Fruit fly (Drosophila melanogaster): Measurements from ENCODE around the gene Efa6.

Efa6 gene

DNA sequence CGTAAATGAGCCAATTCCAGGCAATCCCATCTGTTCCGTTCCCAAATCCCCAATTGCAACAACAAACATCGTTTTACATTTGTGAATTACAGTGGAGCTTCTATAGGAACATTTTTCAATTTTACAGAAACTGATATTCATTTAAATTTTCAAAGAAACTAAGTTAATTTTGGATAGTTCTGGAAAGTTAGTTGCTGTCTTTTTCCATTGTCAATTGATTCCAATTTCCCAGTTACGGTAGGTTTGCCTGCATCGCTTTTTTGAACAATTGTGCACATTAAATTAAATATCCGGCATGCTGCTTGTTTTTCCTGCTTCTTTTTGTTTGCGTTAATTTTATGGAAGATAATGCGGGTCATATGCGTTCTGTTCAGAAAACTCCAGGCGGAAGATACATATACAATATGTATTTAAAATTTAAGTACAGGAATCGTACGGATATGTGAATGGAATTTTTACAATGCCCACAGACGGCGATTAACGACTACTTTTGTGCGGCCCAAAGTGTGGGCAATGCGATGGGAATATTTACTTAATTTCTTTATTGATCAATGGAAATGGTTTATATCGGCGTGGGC is 40.5 kb downstream of the Efa6 start (continued):
- TF ChIP-seq CG11902 (GFP tag; optimal IDR thresholded peaks at IDR 0.05) (peak; percentile 8), vri (GFP tag; optimal IDR thresholded peaks at IDR 0.05) (peak; percentile 56), CG7368 (GFP tag; optimal IDR thresholded peaks at IDR 0.05) (no peak), CG31627 (GFP tag; optimal IDR thresholded peaks at IDR 0.05) (peak; percentile 95), CG8632 (GFP tag; optimal IDR thresholded peaks at IDR 0.05) (peak; percentile 63), salr (GFP tag; optimal IDR thresholded peaks at IDR 0.05) (no peak), Gug (GFP tag; IDR thresholded peaks at IDR 0.05) (no peak), CG3919 (GFP tag; optimal IDR thresholded peaks at IDR 0.05) (peak; percentile 15), dsx (GFP tag; optimal IDR thresholded peaks at IDR 0.05; ENCODE audit: poor library complexity, severe bottlenecking) (no peak), Lpt (GFP tag; optimal IDR thresholded peaks at IDR 0.05) (no peak), esn (GFP tag; optimal IDR thresholded peaks at IDR 0.05) (peak; percentile 91), spab (GFP tag; optimal IDR thresholded peaks at IDR 0.05) (no peak), Eip78C (GFP tag) (peak; percentile 68)

DNA sequence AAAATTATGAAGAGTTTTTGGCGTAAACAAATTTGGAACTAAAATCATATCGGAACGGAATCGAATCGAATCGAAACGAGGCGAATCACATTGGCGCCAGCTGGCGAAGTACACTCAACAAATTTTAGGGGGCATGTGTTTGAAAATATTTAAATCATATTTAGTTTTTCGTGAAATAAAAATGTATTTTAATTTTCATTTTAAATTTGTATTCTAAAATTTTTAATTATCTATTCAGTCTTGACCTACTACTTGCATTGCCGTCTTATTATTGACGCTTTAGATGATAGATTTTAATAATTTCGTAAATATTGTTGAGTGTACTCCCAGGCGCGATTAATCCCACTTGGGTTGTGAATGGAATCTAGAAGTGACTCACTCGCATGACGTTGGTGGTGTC is 41.6 kb downstream of the Efa6 start:
- TF ChIP-seq svp (GFP tag) (peak; percentile 58), achi (GFP tag; optimal IDR thresholded peaks at IDR 0.05) (no peak), CG4318 (GFP tag; optimal IDR thresholded peaks at IDR 0.05) (no peak), esn (GFP tag; optimal IDR thresholded peaks at IDR 0.05) (peak; percentile 14), CG11902 (GFP tag; optimal IDR thresholded peaks at IDR 0.05) (no peak), fd59A (GFP tag; optimal IDR thresholded peaks at IDR 0.05) (no peak), CG9139 (GFP tag; optimal IDR thresholded peaks at IDR 0.05) (no peak), vri (GFP tag; optimal IDR thresholded peaks at IDR 0.05) (no peak), eg (GFP tag; IDR thresholded peaks at IDR 0.05) (no peak), Met (GFP tag; optimal IDR thresholded peaks at IDR 0.05) (no peak), cyc (GFP tag; optimal IDR thresholded peaks at IDR 0.05) (no peak), Sox102F (GFP tag; optimal IDR thresholded peaks at IDR 0.05) (no peak)

dm6 chr3R:22631156-22631555 is 43.6 kb downstream of the Efa6 start:
- TF ChIP-seq fkh (GFP tag; optimal IDR thresholded peaks at IDR 0.05): peak; percentile 80
- no peak for TF ChIP-seq acj6 (GFP tag; optimal IDR thresholded peaks at IDR 0.05)
- no peak for TF ChIP-seq dsx (GFP tag; optimal IDR thresholded peaks at IDR 0.05; ENCODE audit: poor library complexity, severe bottlenecking)
- TF ChIP-seq svp (GFP tag): peak; percentile 59
- no peak for TF ChIP-seq CG1621 (tag; optimal IDR thresholded peaks at IDR 0.05)
- no peak for TF ChIP-seq CG31627 (GFP tag; optimal IDR thresholded peaks at IDR 0.05)
- TF ChIP-seq vri (GFP tag; optimal IDR thresholded peaks at IDR 0.05): peak; percentile 14
- no peak for TF ChIP-seq lz (GFP tag; optimal IDR thresholded peaks at IDR 0.05)
- TF ChIP-seq CG16779 (tag; optimal IDR thresholded peaks at IDR 0.05): no peak
- TF ChIP-seq Smox (GFP tag; optimal IDR thresholded peaks at IDR 0.05): no peak
- TF ChIP-seq Blimp-1 (GFP tag; optimal IDR thresholded peaks at IDR 0.05): no peak

dm6 chr3R:22632181-22632580 is 44.6 kb downstream of the Efa6 start:
- no peak for TF ChIP-seq lz (GFP tag; optimal IDR thresholded peaks at IDR 0.05)
- TF ChIP-seq CG32006 (GFP tag; optimal IDR thresholded peaks at IDR 0.05): no peak
- TF ChIP-seq dsx (GFP tag; optimal IDR thresholded peaks at IDR 0.05; ENCODE audit: poor library complexity, severe bottlenecking): no peak
- TF ChIP-seq Lpt (GFP tag; optimal IDR thresholded peaks at IDR 0.05): no peak
- no peak for TF ChIP-seq Blimp-1 (GFP tag; optimal IDR thresholded peaks at IDR 0.05)
- no peak for TF ChIP-seq CG6163 (GFP tag; IDR thresholded peaks at IDR 0.05)
- no peak for TF ChIP-seq CG8119 (GFP tag; IDR thresholded peaks at IDR 0.05)

- TF ChIP-seq CG16779 (tag; optimal IDR thresholded peaks at IDR 0.05): no peak
- no peak for TF ChIP-seq pdm3 (GFP tag; optimal IDR thresholded peaks at IDR 0.05)
- TF ChIP-seq Eip78C (GFP tag): peak; percentile 32
- TF ChIP-seq CG15336 (GFP tag; IDR thresholded peaks at IDR 0.05): no peak
These were observed 45.4 kb downstream of the Efa6 start for dm6 chr3R:22632980-22633379.

Measured in whole organism, prepupa.